Worm (Caenorhabditis elegans): ENCODE measurements around the gene str-255.
"Not testable (repeated sequence)": the region's sequence is repeated elsewhere in the genome, so short reads cannot be mapped to it uniquely, and the experiment has no call there.

DNA sequence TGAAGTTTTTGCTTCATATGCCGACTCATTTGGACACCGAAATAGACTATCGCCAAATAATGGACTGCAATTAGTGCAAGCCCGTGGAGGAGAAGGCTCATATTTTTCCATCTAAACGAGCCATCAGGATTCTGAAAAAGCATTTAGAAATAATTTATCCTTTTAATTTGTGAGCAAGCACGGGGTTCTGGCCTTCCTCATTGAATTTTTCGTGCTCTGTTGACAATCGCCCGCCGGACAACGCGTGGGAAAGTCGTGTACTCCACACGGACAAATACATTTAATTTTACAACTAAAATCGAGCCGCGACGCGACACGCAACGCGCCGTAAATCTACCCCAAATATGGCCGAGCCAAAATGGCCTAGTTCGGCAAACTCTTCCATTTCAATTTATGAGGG lies 19.2 kb downstream of the str-255 start, which contains the start of gene F22F7.12:
- not testable (repeated sequence) for TF ChIP-seq unc-62 (GFP tag; optimal IDR thresholded peaks at IDR 0.05); unc-39 (tag; optimal IDR thresholded peaks at IDR 0.05); snpc-4 (tag; optimal IDR thresholded peaks at IDR 0.05); nhr-28 (tag; optimal IDR thresholded peaks at IDR 0.05); zip-8 (tag; optimal IDR thresholded peaks at IDR 0.05); nhr-237 (tag; optimal IDR thresholded peaks at IDR 0.05); ztf-11 (tag; optimal IDR thresholded peaks at IDR 0.05)

Measured in whole organism, mixed stage, embryonic.